Fruit fly (Drosophila melanogaster) whole organism: Measurements from ENCODE around the gene CG4592.

Experiments used
- CG8478 ChIP-seq: fragments of >200 bp; optimal IDR thresholded peaks from 2 replicates; lab custom pipeline; 2018; ENCODE audit warnings: inconsistent platforms
- Dll ChIP-seq: fragments of >200 bp; optimal IDR thresholded peaks from 2 replicates; lab custom pipeline; 2017
- EcR ChIP-seq, 2 experiments: fragments of >200 bp; optimal IDR thresholded peaks; 2 replicates each; lab custom pipeline; 2017; ENCODE audit warnings: missing biosample characterization in 2 of 2, missing genetic modification characterization in 2 of 2, missing genetic modification reagents in 2 of 2
- pan ChIP-seq: fragments of >200 bp; optimal IDR thresholded peaks from 2 replicates; lab custom pipeline; 2017
- psq ChIP-seq: fragments of >200 bp; optimal IDR thresholded peaks from 2 replicates; lab custom pipeline; 2017
- usp ChIP-seq: fragments of >200 bp; optimal IDR thresholded peaks from 2 replicates; lab custom pipeline; 2017; ENCODE audit warnings: missing biosample characterization, missing genetic modification characterization, mixed read lengths

The CG4592 gene

DNA sequence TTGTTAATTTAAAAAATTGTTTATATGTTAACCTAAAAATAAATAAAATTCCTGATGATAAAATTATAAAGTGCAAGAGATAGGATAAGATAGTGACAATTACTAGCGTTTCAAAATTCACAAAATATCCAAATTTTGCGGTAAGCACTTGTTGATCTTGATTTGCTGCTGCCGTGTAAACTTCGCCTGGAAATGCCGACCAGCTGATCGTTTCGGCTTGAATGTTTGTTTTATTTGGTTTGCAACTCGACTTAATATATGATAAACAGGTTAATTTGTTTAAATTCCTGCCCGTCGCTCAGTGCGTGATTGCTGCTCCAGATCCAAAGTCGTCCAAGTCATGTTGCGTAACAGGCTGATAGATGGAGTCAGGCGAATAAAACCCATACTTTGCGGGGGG lies at the start of gene CG4592:
Gene CG4592 (plus strand): TSS at position 233 of the 400 bp plus-strand sequence.
- no peak for TF ChIP-seq psq (lab: Kevin White, UChicago)
- no peak for TF ChIP-seq CG8478 (lab: Kevin White, UChicago)
- TF ChIP-seq EcR (GFP tag; optimal IDR thresholded peaks at IDR 0.05; lab: Kevin White, UChicago), result no peak
- no peak for TF ChIP-seq Dll
- no peak for TF ChIP-seq pan
- TF ChIP-seq usp, result no peak

- TF ChIP-seq usp, result no peak
- TF ChIP-seq Dll, result no peak
- no peak for TF ChIP-seq CG8478 (lab: Kevin White, UChicago)
- TF ChIP-seq psq (lab: Kevin White, UChicago), result no peak
- no peak for TF ChIP-seq EcR (GFP tag; optimal IDR thresholded peaks at IDR 0.05; lab: Kevin White, UChicago)
- TF ChIP-seq pan, result no peak
These were observed 39.0 kb upstream of the CG4592 start for dm6 chr2L:9882393-9882971.

DNA sequence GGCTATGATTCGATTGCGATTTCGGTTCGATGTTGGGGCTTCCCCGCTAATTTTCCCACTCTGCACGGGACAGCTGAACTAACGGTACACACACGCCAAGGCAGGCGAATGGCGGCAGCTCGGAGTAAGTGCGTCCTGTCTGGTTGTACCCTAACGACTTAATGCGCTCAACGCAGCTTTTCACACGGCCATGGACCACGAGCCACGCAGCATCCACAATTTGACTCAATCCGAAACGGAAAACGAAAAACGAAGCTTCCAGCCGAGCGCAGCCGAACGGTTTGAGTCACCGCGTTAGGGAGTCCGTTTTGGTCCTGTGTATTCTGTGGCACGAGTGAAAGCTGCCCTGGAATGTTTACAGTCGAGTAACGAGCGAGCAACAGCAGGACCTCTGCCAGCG lies 35.3 kb upstream of the CG4592 start, which contains the start of gene nAChRalpha6:
Gene nAChRalpha6 (minus strand): TSS at position 165 of the 400 bp plus-strand sequence.
- no peak for TF ChIP-seq Dll

- TF ChIP-seq pan (no peak), EcR (GFP tag; optimal IDR thresholded peaks at IDR 0.05; lab: Kevin White, UChicago) (no peak), CG8478 (lab: Kevin White, UChicago) (no peak), Dll (no peak), usp (no peak), psq (lab: Kevin White, UChicago) (no peak)
These were observed 33.6 kb upstream of the CG4592 start, which contains the start of gene Fkbp59 for dm6 chr2L:9887856-9888269. Fkbp59 (plus strand) TSS chr2L:9888005.

dm6 chr2L:9890576-9890975 lies 30.9 kb upstream of the CG4592 start, which contains the start of the genes CG34183 and CG4537:
CG34183 (minus strand) TSS chr2L:9890772.
CG4537 (plus strand) TSS chr2L:9890885.
- TF ChIP-seq Dll (no peak), pan (no peak), psq (lab: Kevin White, UChicago) (no peak), CG8478 (lab: Kevin White, UChicago) (no peak), EcR (GFP tag; optimal IDR thresholded peaks at IDR 0.05; lab: Kevin White, UChicago) (no peak), usp (no peak)

DNA sequence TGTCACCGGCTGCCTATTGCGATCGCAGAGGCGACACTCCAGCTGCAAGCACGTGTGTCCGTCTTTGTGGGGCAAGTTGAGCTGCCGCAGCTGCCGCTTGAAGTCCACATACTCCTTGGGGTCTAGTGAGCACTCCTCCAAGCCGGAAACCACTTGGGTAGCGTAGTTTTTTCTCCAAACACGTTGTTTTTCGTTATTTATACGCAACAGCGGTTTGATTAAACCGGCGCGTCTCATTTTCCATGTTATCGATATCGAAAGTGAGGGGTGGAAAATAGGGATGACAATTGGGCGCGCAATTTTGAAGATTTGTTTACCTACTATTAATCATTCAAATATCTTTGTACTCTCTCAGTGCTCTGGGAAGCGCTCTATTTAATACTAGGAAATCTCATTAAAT lies 28.2 kb upstream of the CG4592 start, which contains the start of gene mtDNA-helicase:
Gene mtDNA-helicase (minus strand): TSS at position 264 of the 400 bp plus-strand sequence.
- TF ChIP-seq CG8478 (lab: Kevin White, UChicago) (no peak), psq (lab: Kevin White, UChicago) (no peak), pan (no peak), Dll (no peak), usp (no peak), EcR (GFP tag; optimal IDR thresholded peaks at IDR 0.05; lab: Kevin White, UChicago) (no peak)

- TF ChIP-seq Dll, result no peak
- TF ChIP-seq EcR (GFP tag; optimal IDR thresholded peaks at IDR 0.05; lab: Kevin White, UChicago), result no peak
- TF ChIP-seq usp, result no peak
- TF ChIP-seq psq (lab: Kevin White, UChicago), result no peak
- TF ChIP-seq pan, result no peak
- TF ChIP-seq CG8478 (lab: Kevin White, UChicago), result no peak
These were observed 27.2 kb upstream of the CG4592 start for dm6 chr2L:9894193-9894592.

DNA sequence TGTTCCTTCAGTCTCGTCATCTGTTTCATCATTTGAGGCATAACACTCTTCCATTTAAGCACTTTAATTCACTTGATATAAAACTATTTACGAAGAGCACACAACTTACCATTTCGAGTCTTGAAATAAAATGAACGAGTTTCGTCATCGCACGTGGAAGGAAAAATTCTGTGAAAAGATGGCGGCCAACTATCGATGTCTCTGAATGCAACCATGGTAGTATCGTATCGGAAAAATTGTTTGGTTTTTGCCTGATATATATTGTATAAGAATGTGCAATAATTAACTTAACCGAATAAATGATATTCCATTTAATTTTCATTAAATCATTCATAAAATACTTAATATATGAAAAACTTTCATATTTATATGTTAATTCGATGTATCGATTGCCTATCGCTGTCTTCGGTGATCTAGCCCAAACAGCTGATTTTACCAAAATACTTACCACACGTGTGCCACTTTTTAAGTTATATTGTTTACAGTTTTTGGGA lies 26.5 kb upstream of the CG4592 start, which contains the start of gene Bka:
Gene Bka (plus strand): TSS at position 417 of the 494 bp plus-strand sequence.
- TF ChIP-seq CG8478 (lab: Kevin White, UChicago), result no peak
- TF ChIP-seq usp, result no peak
- TF ChIP-seq psq (lab: Kevin White, UChicago), result no peak
- no peak for TF ChIP-seq pan
- TF ChIP-seq Dll, result no peak
- TF ChIP-seq EcR (GFP tag; optimal IDR thresholded peaks at IDR 0.05; lab: Kevin White, UChicago), result no peak

DNA sequence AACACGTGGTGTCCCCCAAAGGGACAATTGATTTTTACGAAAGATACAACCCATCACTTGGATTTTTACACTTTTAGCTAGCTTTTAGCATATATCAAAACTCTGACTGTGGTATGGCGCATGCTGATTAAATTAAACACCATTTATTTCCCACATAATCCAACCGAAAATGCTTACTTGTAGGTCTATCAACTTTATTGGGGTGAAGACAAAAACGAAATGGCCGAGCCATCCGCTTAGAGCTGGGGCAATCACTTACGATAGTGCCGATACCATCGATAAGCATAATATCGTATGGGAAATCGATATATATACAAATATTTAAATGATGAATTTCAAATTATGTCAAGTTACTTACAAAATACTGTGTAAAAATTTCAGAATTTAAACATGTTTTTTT lies 24.1 kb upstream of the CG4592 start, which contains the start of gene RpS2:
Gene RpS2 (minus strand): TSS at position 257 of the 400 bp plus-strand sequence.
- TF ChIP-seq EcR (GFP tag; optimal IDR thresholded peaks at IDR 0.05; lab: Kevin White, UChicago) (no peak), psq (lab: Kevin White, UChicago) (no peak), pan (no peak), usp (no peak), CG8478 (lab: Kevin White, UChicago) (no peak), Dll (no peak)

DNA sequence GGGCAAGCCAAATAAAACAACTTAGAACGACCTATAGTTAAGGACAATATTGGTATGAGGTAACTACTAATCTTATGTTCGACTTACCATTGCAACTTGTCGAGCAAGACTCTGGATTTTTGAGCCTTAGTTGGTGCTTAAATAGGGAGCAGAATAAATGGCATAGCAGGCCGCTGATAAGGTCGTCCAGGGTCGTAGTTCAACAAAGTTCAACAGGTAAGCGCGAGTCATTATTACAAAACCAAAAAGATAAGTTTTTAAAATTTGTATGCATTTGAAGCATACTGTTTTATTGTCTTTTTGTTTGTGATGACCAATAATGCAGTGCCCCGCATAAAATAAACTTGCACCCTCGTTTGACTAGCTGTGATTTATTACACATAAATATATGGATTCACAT lies 18.4 kb upstream of the CG4592 start, which contains the start of gene Muc30E:
Gene Muc30E (minus strand): TSS at position 101 of the 400 bp plus-strand sequence.
- TF ChIP-seq psq (lab: Kevin White, UChicago) (no peak), pan (no peak), CG8478 (lab: Kevin White, UChicago) (no peak), usp (no peak), EcR (GFP tag; optimal IDR thresholded peaks at IDR 0.05; lab: Kevin White, UChicago) (no peak), Dll (no peak)

DNA sequence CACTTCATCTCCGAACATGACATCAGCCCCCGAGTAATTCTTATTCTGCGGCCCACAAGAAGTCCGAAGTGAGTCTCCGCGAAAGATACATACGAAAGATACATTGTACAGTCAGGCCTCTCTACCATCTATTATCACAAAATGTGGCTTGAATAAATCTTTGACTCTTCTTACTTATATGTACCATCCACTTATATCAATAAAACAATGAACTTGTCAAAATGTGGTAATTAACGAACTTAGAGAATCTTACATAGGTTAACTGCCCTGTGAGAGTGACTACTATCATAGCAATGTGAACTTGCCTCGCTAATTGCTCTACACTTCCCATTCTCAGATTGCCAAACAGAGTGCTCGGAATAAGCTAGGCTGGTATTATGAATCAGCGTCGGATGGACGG lies 14.8 kb upstream of the CG4592 start:
- no peak for TF ChIP-seq CG8478 (lab: Kevin White, UChicago)
- TF ChIP-seq psq (lab: Kevin White, UChicago), result no peak
- no peak for TF ChIP-seq Dll

- TF ChIP-seq pan, result no peak
- no peak for TF ChIP-seq usp
- TF ChIP-seq EcR (GFP tag; optimal IDR thresholded peaks at IDR 0.05; lab: Kevin White, UChicago), result no peak
- no peak for TF ChIP-seq CG8478 (lab: Kevin White, UChicago)
- no peak for TF ChIP-seq Dll
- no peak for TF ChIP-seq psq (lab: Kevin White, UChicago)
These were observed 13.8 kb upstream of the CG4592 start for dm6 chr2L:9907320-9908256.
